Worm (Caenorhabditis elegans): Measurements from ENCODE around the gene F41B4.2.

The F41B4.2 gene

DNA sequence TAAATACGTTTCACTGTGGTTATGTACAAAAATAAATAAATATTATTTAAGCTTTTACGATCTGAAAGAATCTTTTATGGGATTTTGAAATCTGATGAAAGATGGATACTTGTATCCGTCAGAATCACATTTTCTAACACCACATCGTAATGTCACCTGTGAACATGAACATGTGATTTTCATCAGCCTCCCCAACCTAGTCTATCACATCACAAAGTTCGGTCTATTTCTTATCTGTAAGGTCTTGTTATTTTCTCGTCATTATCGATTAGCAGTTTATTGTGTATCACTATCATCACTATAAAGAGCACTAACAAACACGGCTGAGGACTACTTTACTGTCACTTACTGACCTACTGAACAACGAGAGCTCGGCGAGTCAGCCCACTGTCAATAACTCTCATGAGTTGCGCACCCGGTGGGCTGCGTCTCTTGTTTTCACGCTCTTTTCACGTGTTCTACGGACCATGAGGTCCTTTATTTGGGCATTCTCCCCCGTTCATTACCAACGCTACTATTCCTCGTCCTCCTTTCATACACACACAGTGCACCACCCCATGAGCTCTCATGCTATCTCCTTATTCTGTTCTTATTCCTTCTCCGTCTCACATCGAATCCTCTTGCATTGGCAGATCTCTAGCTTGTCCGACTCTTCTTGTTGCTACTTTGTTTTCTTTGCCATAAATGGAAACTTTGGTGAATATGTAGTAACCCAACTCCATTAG is 27.8 kb downstream of the F41B4.2 start:
- TF ChIP-seq egl-44 (GFP tag; IDR thresholded peaks at IDR 0.05) (no peak), hsf-1 (GFP tag; IDR thresholded peaks at IDR 0.05) (no peak), F37B4.10 (GFP tag; IDR thresholded peaks at IDR 0.05) (no peak), lin-35 (GFP tag; optimal IDR thresholded peaks at IDR 0.05) (peak in 1 of 3 experiments; percentile 6), nhr-80 (tag; optimal IDR thresholded peaks at IDR 0.05) (peak; percentile 52), let-607 (tag; optimal IDR thresholded peaks at IDR 0.05) (peak in 1 of 2 experiments; percentile 25), B0019.2 (GFP tag; conservative IDR thresholded peaks at IDR 0.05) (no peak), sdz-38 (tag; optimal IDR thresholded peaks at IDR 0.05) (no peak), ekl-4 (GFP tag; IDR thresholded peaks at IDR 0.05) (no peak), C06A6.2 (GFP tag; conservative IDR thresholded peaks at IDR 0.05) (no peak), sptf-2 (GFP tag; optimal IDR thresholded peaks at IDR 0.05) (no peak), lin-40 (tag; optimal IDR thresholded peaks at IDR 0.05) (no peak), lsl-1 (GFP tag; optimal IDR thresholded peaks at IDR 0.05) (no peak), snpc-4 (GFP tag; optimal IDR thresholded peaks at IDR 0.05) (no peak), snpc-4 (tag; optimal IDR thresholded peaks at IDR 0.05) (no peak), nfya-2 (GFP tag; IDR thresholded peaks at IDR 0.05) (no peak), atf-7 (tag; optimal IDR thresholded peaks at IDR 0.05) (peak; percentile 1), him-1 (tag; optimal IDR thresholded peaks at IDR 0.05) (no peak), lsy-27 (tag; optimal IDR thresholded peaks at IDR 0.05; ENCODE audit: borderline replicate concordance, insufficient read depth) (no peak), pbrm-1 (GFP tag; IDR thresholded peaks at IDR 0.05) (no peak), Y67H2A.10 (GFP tag; conservative IDR thresholded peaks at IDR 0.05) (no peak), ceh-40 (GFP tag; IDR thresholded peaks at IDR 0.05) (no peak), cebp-1 (GFP tag; IDR thresholded peaks at IDR 0.05) (no peak), cebp-1 (tag; optimal IDR thresholded peaks at IDR 0.05) (peak; percentile 29), T07F8.4 (tag; optimal IDR thresholded peaks at IDR 0.05) (no peak)

DNA sequence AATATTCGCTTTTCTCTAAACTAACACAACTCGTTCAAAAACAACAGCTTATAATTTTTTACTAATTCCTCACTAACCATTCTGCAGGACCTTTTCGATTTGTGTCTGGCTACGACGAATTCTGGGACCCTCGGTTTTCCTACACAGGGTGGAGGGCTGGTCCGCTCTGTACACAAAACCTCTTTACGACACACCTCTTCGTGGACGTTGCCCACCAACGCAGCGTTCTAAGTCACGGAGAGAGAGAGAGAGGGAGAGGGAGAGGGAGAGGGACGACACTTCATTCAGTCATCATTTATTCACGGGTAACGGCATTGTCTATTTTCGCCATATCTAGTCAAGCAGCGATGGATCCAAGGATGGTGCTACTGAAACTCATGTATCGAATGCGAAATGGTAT is 28.6 kb downstream of the F41B4.2 start, which contains the start of gene atg-2:
TSS of gene atg-2 (plus strand) at position 301 of the 400 bp plus-strand sequence.
- TF ChIP-seq egl-18 (GFP tag; IDR thresholded peaks at IDR 0.05) (no peak), egl-44 (GFP tag; IDR thresholded peaks at IDR 0.05) (no peak), atf-7 (tag; optimal IDR thresholded peaks at IDR 0.05) (no peak), nfya-2 (GFP tag; IDR thresholded peaks at IDR 0.05) (no peak), ztf-28 (GFP tag; IDR thresholded peaks at IDR 0.05) (no peak), tbp1 (GFP tag; optimal IDR thresholded peaks at IDR 0.05) (no peak), dpff-1 (tag; optimal IDR thresholded peaks at IDR 0.05) (no peak), tlf-1 (GFP tag; optimal IDR thresholded peaks at IDR 0.05) (no peak), Y53F4B.3 (GFP tag; IDR thresholded peaks at IDR 0.05) (no peak), ztf-3 (GFP tag; optimal IDR thresholded peaks at IDR 0.05) (no peak)

DNA sequence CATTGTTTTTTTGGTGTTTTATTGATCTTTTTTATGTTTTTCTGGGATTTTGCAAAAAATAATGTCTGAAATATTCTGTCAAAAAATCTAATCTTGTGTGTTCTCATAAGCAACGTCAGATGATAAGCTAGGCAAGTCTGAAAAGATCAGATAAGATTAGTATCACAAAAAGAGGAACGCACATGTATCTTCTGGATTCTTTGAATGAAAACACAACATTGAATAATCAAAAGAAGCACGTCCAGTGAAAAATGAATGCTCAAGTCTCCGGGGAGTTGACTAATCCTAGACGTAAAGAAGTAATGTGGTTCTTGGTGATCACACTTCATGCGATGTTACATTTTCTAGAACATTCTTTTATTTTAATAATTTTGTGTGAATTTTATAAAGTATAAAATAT is 29.6 kb downstream of the F41B4.2 start:
- TF ChIP-seq B0336.3 (GFP tag; IDR thresholded peaks at IDR 0.05) (no peak), let-526 (GFP tag; IDR thresholded peaks at IDR 0.05) (no peak), nhr-179 (tag; optimal IDR thresholded peaks at IDR 0.05) (no peak)
